Worm (Caenorhabditis elegans) whole organism, L4 larva: Measurements from ENCODE around the gene cal-4.

Experiments
- F26F4.8 ChIP-seq: fragments of 200-800 bp; sonication (Bioruptor generic); conservative IDR thresholded peaks from 2 replicates; pipeline ENCODE4 v1.3.6; 2022; ENCODE audit warnings: missing genetic modification characterization, missing compliant biosample characterization
- F37D6.2 ChIP-seq: sonication (generic microtip); optimal IDR thresholded peaks from 2 replicates; lab custom pipeline; 2016; ENCODE audit warnings: mild to moderate bottlenecking, missing genetic modification characterization, missing compliant biosample characterization
- F44E2.7 ChIP-seq: fragments of 200-800 bp; sonication (Bioruptor generic); IDR thresholded peaks from 2 replicates; pipeline ENCODE4 v2.1.2; 2022; ENCODE audit warnings: missing genetic modification characterization, missing compliant biosample characterization
- T20F7.1 ChIP-seq: fragments of 200-800 bp; sonication (Bioruptor generic); optimal IDR thresholded peaks from 2 replicates; lab custom pipeline; 2018; ENCODE audit warnings: mild to moderate bottlenecking, missing genetic modification characterization, missing compliant biosample characterization
- ZK337.2 ChIP-seq: fragments of 200-800 bp; sonication (Bioruptor generic); IDR thresholded peaks from 2 replicates; pipeline ENCODE4 v1.3.6; 2022; ENCODE audit warnings: missing genetic modification reagents, missing genetic modification characterization, missing compliant biosample characterization
- ZK546.5 ChIP-seq, 2 experiments: sonication (generic microtip); optimal IDR thresholded peaks; 2 replicates each; lab custom pipeline; 2017; ENCODE audit warnings: missing biosample characterization in 2 of 2, missing genetic modification characterization in 2 of 2
- aha-1 ChIP-seq: fragments of 150-350 bp; peaks from one replicate; lab custom pipeline; 2014; ENCODE audit warnings: missing biosample characterization, missing genetic modification characterization
- aly-2 ChIP-seq: sonication (generic microtip); optimal IDR thresholded peaks from 2 replicates; lab custom pipeline; 2018; ENCODE audit warnings: missing biosample characterization, missing genetic modification characterization
- arid-1 ChIP-seq: fragments of 200-800 bp; sonication (Bioruptor generic); conservative IDR thresholded peaks from 2 replicates; pipeline ENCODE4 v1.3.6; 2022; ENCODE audit warnings: missing genetic modification reagents, missing genetic modification characterization, missing compliant biosample characterization
- ceh-62 ChIP-seq: sonication (generic microtip); optimal IDR thresholded peaks from 2 replicates; lab custom pipeline; 2017; ENCODE audit warnings: missing biosample characterization, missing genetic modification characterization
- ces-1 ChIP-seq: fragments of 150-350 bp; sonication (generic microtip); optimal IDR thresholded peaks from 4 replicates; lab custom pipeline; 2014; ENCODE audit warnings: missing biosample characterization, missing genetic modification reagents, missing genetic modification characterization
- cey-2 ChIP-seq: sonication (generic microtip); optimal IDR thresholded peaks from 3 replicates; lab custom pipeline; 2017; ENCODE audit warnings: missing genetic modification characterization, mild to moderate bottlenecking, missing compliant biosample characterization, antibody characterized with exemption, borderline replicate concordance; ENCODE audit not compliant: insufficient read depth
- ctbp-1 ChIP-seq: fragments of 200-800 bp; sonication (Bioruptor generic); IDR thresholded peaks from 2 replicates; pipeline ENCODE4 v1.3.6; 2022; ENCODE audit warnings: missing genetic modification reagents, missing genetic modification characterization, missing compliant biosample characterization
- daf-8 ChIP-seq: fragments of 200-800 bp; sonication (Bioruptor generic); IDR thresholded peaks from 2 replicates; pipeline ENCODE4 v1.3.6; 2022; ENCODE audit warnings: missing genetic modification characterization, missing compliant biosample characterization
- dmd-6 ChIP-seq: fragments of 200-800 bp; sonication (Bioruptor generic); IDR thresholded peaks from 2 replicates; pipeline ENCODE4 v1.3.6; 2022; ENCODE audit warnings: missing genetic modification reagents, missing genetic modification characterization, missing compliant biosample characterization
- dmd-8 ChIP-seq: fragments of 200-800 bp; sonication (Bioruptor generic); IDR thresholded peaks from 2 replicates; pipeline ENCODE4 v1.3.6; 2022; ENCODE audit warnings: missing genetic modification characterization, missing compliant biosample characterization
- dmd-9 ChIP-seq: fragments of 200-800 bp; sonication (Bioruptor generic); IDR thresholded peaks from 2 replicates; pipeline ENCODE4 v1.3.6; 2022; ENCODE audit warnings: missing genetic modification reagents, missing genetic modification characterization, missing compliant biosample characterization
- duxl-1 ChIP-seq: sonication (generic microtip); optimal IDR thresholded peaks from 2 replicates; lab custom pipeline; 2016; ENCODE audit warnings: mild to moderate bottlenecking, missing genetic modification characterization, moderate library complexity, missing compliant biosample characterization; ENCODE audit not compliant: poor library complexity
- dve-1 ChIP-seq: sonication (generic microtip); optimal IDR thresholded peaks from 2 replicates; lab custom pipeline; 2017; ENCODE audit warnings: antibody characterized with exemption, mild to moderate bottlenecking, missing genetic modification characterization, missing compliant biosample characterization; ENCODE audit not compliant: insufficient read depth
- egl-43 ChIP-seq: fragments of 200-800 bp; sonication (Bioruptor generic); IDR thresholded peaks from 2 replicates; pipeline ENCODE4 v1.3.6; 2022; ENCODE audit warnings: missing genetic modification reagents, missing genetic modification characterization, missing compliant biosample characterization
- fkh-10 ChIP-seq: fragments of 150-350 bp; optimal IDR thresholded peaks from 2 replicates; lab custom pipeline; 2014; ENCODE audit warnings: missing biosample characterization, missing genetic modification reagents, missing genetic modification characterization
- hlh-11 ChIP-seq: fragments of 200-800 bp; sonication (Bioruptor generic); optimal IDR thresholded peaks from 2 replicates; lab custom pipeline; 2018; ENCODE audit warnings: mild to moderate bottlenecking, missing genetic modification characterization, missing compliant biosample characterization
- hlh-30 ChIP-seq: sonication (generic microtip); optimal IDR thresholded peaks from 2 replicates; lab custom pipeline; 2017; ENCODE audit warnings: antibody characterized with exemption, mild to moderate bottlenecking, missing genetic modification characterization, missing compliant biosample characterization; ENCODE audit not compliant: insufficient read depth
- lim-7 ChIP-seq: fragments of 200-800 bp; sonication (Bioruptor generic); IDR thresholded peaks from 2 replicates; pipeline ENCODE4 v1.3.6; 2022; ENCODE audit warnings: missing genetic modification characterization, missing compliant biosample characterization
- lin-1 ChIP-seq: fragments of 200-800 bp; sonication (Bioruptor generic); IDR thresholded peaks from 2 replicates; pipeline ENCODE4 v1.3.6; 2022; ENCODE audit warnings: missing genetic modification reagents, missing genetic modification characterization, missing compliant biosample characterization
- lin-38 ChIP-seq: fragments of 200-800 bp; sonication (Bioruptor generic); IDR thresholded peaks from 2 replicates; pipeline ENCODE4 v1.3.6; 2022; ENCODE audit warnings: missing genetic modification reagents, missing genetic modification characterization, missing compliant biosample characterization
- lin-39 ChIP-seq: fragments of 150-350 bp; optimal IDR thresholded peaks from 2 replicates; lab custom pipeline; 2014; ENCODE audit warnings: missing biosample characterization, missing genetic modification reagents, missing genetic modification characterization
- lsy-2 ChIP-seq, 2 experiments: fragments of 150-350 bp in 1 of 2; sonication (generic microtip) in 1 of 2; optimal IDR thresholded peaks; 2 replicates each; lab custom pipeline; 2014 to 2017; ENCODE audit warnings: missing biosample characterization in 2 of 2, missing genetic modification characterization in 2 of 2
- mdl-1 ChIP-seq, 2 experiments: fragments of 150-350 bp in 1 of 2; sonication (generic microtip) in 1 of 2; optimal IDR thresholded peaks; 2 replicates each; lab custom pipeline; 2014 to 2017; ENCODE audit warnings: missing biosample characterization in 2 of 2, missing genetic modification characterization in 2 of 2
- mep-1 ChIP-seq: fragments of 150-350 bp; sonication (generic microtip); optimal IDR thresholded peaks from 3 replicates; lab custom pipeline; 2014; ENCODE audit warnings: missing biosample characterization, missing genetic modification characterization
- mes-2 ChIP-seq: sonication (generic microtip); optimal IDR thresholded peaks from 2 replicates; lab custom pipeline; 2016; ENCODE audit warnings: missing genotype, mild to moderate bottlenecking, missing genetic modification characterization, missing compliant biosample characterization; ENCODE audit not compliant: poor library complexity, severe bottlenecking
- nhr-10 ChIP-seq: fragments of 150-350 bp; optimal IDR thresholded peaks from 2 replicates; lab custom pipeline; 2014; ENCODE audit warnings: missing biosample characterization, missing genetic modification characterization
- nhr-11 ChIP-seq: fragments of 150-350 bp; optimal IDR thresholded peaks from 2 replicates; lab custom pipeline; 2014; ENCODE audit warnings: missing biosample characterization, missing genetic modification characterization
- nhr-237 ChIP-seq: sonication (generic microtip); optimal IDR thresholded peaks from 2 replicates; lab custom pipeline; 2017; ENCODE audit warnings: missing biosample characterization, missing genetic modification characterization
- nhr-28 ChIP-seq: fragments of 150-350 bp; optimal IDR thresholded peaks from 2 replicates; lab custom pipeline; 2014; ENCODE audit warnings: missing biosample characterization, missing genetic modification characterization
- nhr-41 ChIP-seq: fragments of 200-800 bp; sonication (Bioruptor generic); IDR thresholded peaks from 2 replicates; pipeline ENCODE4 v1.3.6; 2022; ENCODE audit warnings: missing genetic modification reagents, missing genetic modification characterization, missing compliant biosample characterization
- nhr-48 ChIP-seq: sonication (generic microtip); optimal IDR thresholded peaks from 2 replicates; lab custom pipeline; 2016; ENCODE audit warnings: mild to moderate bottlenecking, missing genetic modification characterization, missing compliant biosample characterization
- nhr-6 ChIP-seq: fragments of 150-350 bp; optimal IDR thresholded peaks from 2 replicates; lab custom pipeline; 2014; ENCODE audit warnings: missing biosample characterization, missing genetic modification characterization
- nhr-77 ChIP-seq: fragments of 150-350 bp; optimal IDR thresholded peaks from 2 replicates; lab custom pipeline; 2014; ENCODE audit warnings: missing biosample characterization, missing genetic modification characterization
- php-3 ChIP-seq: fragments of 200-800 bp; sonication (Bioruptor generic); IDR thresholded peaks from 2 replicates; pipeline ENCODE4 v1.3.6; 2022; ENCODE audit warnings: missing genetic modification reagents, missing genetic modification characterization, missing compliant biosample characterization
- pqm-1 ChIP-seq: sonication (generic microtip); optimal IDR thresholded peaks from 2 replicates; lab custom pipeline; 2017; ENCODE audit warnings: missing biosample characterization, missing genetic modification characterization
- skn-1 ChIP-seq: fragments of 150-350 bp; optimal IDR thresholded peaks from 2 replicates; lab custom pipeline; 2014; ENCODE audit warnings: missing biosample characterization, missing genetic modification characterization
- snpc-4 ChIP-seq: fragments of 150-350 bp; optimal IDR thresholded peaks from 2 replicates; lab custom pipeline; 2014; ENCODE audit warnings: missing biosample characterization, missing genetic modification characterization
- spr-3 ChIP-seq: fragments of 200-800 bp; sonication (Bioruptor generic); optimal IDR thresholded peaks from 2 replicates; lab custom pipeline; 2018; ENCODE audit warnings: mild to moderate bottlenecking, missing genetic modification characterization, missing compliant biosample characterization
- unc-39 ChIP-seq: sonication (generic microtip); optimal IDR thresholded peaks from 2 replicates; lab custom pipeline; 2017; ENCODE audit warnings: missing biosample characterization, missing genetic modification characterization
- zag-1 ChIP-seq: fragments of 150-350 bp; optimal IDR thresholded peaks from 2 replicates; lab custom pipeline; 2014; ENCODE audit warnings: missing biosample characterization, missing genetic modification characterization
- zip-11 ChIP-seq: fragments of 200-800 bp; sonication (Bioruptor generic); IDR thresholded peaks from 2 replicates; pipeline ENCODE4 v1.3.6; 2022; ENCODE audit warnings: missing genetic modification characterization, missing compliant biosample characterization
- zip-2 ChIP-seq: fragments of 150-350 bp; optimal IDR thresholded peaks from 2 replicates; lab custom pipeline; 2014; ENCODE audit warnings: missing biosample characterization, missing genetic modification characterization

Gene cal-4

ce11 chrIV:10506016-10506415 lies 15.2 kb upstream of the cal-4 start:
- TF ChIP-seq dmd-9 (GFP tag; lab: Robert Waterston, UW) (no peak), unc-39 (tag; lab: Kevin White, UChicago) (no peak), fkh-10 (GFP tag; lab: Kevin White, UChicago) (no peak), aha-1 (peak; percentile 87), T20F7.1 (GFP tag; lab: Kevin White, UChicago) (no peak), nhr-10 (tag; lab: Kevin White, UChicago) (no peak), arid-1 (GFP tag; lab: Robert Waterston, UW) (no peak), dve-1 (tag; lab: Kevin White, UChicago) (no peak), ctbp-1 (no peak), cey-2 (tag; lab: Kevin White, UChicago) (no peak), aly-2 (tag; lab: Kevin White, UChicago) (no peak), spr-3 (GFP tag; lab: Kevin White, UChicago) (no peak), F26F4.8 (no peak), egl-43 (GFP tag; lab: Robert Waterston, UW) (0 out of 2 replicates have a peak, but pooled peaks have one; percentile 40), daf-8 (no peak), lin-38 (GFP tag; lab: Robert Waterston, UW) (no peak), pqm-1 (tag; lab: Kevin White, UChicago) (peak; percentile 8), nhr-237 (tag; lab: Kevin White, UChicago) (no peak), lin-39 (tag; lab: Kevin White, UChicago) (no peak), ceh-62 (tag; lab: Kevin White, UChicago) (no peak), nhr-48 (tag; lab: Kevin White, UChicago) (no peak), lsy-2 (tag; optimal IDR thresholded peaks at IDR 0.05; lab: Kevin White, UChicago) (no peak), dmd-6 (peak; percentile 21), hlh-11 (tag; lab: Kevin White, UChicago) (peak; percentile 48), nhr-41 (GFP tag; lab: Robert Waterston, UW) (no peak), mes-2 (tag; lab: Kevin White, UChicago) (no peak), nhr-77 (tag; lab: Kevin White, UChicago) (no peak), zip-11 (GFP tag; lab: Robert Waterston, UW) (no peak), F44E2.7 (GFP tag; lab: Robert Waterston, UW) (no peak), mdl-1 (tag; optimal IDR thresholded peaks at IDR 0.05; lab: Kevin White, UChicago) (no peak), lin-1 (GFP tag; lab: Robert Waterston, UW) (no peak), zip-2 (no peak), nhr-11 (tag; lab: Kevin White, UChicago) (no peak), zag-1 (no peak), ZK337.2 (GFP tag; lab: Robert Waterston, UW) (no peak), nhr-6 (no peak), nhr-28 (tag; lab: Kevin White, UChicago) (peak; percentile 31), skn-1 (tag; lab: Kevin White, UChicago) (no peak), php-3 (no peak), dmd-8 (no peak), ZK546.5 (tag; optimal IDR thresholded peaks at IDR 0.05; lab: Kevin White, UChicago) (no peak), duxl-1 (no peak), lim-7 (GFP tag; lab: Robert Waterston, UW) (no peak)

ce11 chrIV:10507586-10507985 lies 13.6 kb upstream of the cal-4 start:
- TF ChIP-seq unc-39 (tag; lab: Kevin White, UChicago) (no peak), egl-43 (GFP tag; lab: Robert Waterston, UW) (no peak), dmd-6 (peak; percentile 10; the same call in 1 of the 2 replicates), ces-1 (GFP tag; lab: Kevin White, UChicago) (peak; percentile 65), fkh-10 (GFP tag; lab: Kevin White, UChicago) (peak; percentile 83), lsy-2 (tag; optimal IDR thresholded peaks at IDR 0.05; lab: Kevin White, UChicago) (peak in 1 of 2 experiments; percentile 44), hlh-30 (tag; lab: Kevin White, UChicago) (peak; percentile 7), aha-1 (peak; percentile 74), mep-1 (tag; lab: Kevin White, UChicago) (peak; percentile 13), ctbp-1 (peak; percentile 57), snpc-4 (tag; lab: Kevin White, UChicago) (no peak), F37D6.2 (tag; lab: Kevin White, UChicago) (peak; percentile 11)
- TF ChIP-seq, all 104 proteins: peak for 9
